Fruit fly (Drosophila melanogaster) whole organism, pupa: ENCODE results near the gene CG3457.

Experiments
- CG10348 ChIP-seq: fragments of 200-800 bp; sonication (Bioruptor generic); IDR thresholded peaks from 2 replicates; pipeline ENCODE4 v1.3.6; 2022; ENCODE audit warnings: missing biosample characterization, missing genetic modification characterization
- CG12605 ChIP-seq: fragments of 200-800 bp; sonication (Bioruptor generic); IDR thresholded peaks from 2 replicates; pipeline ENCODE4 v1.3.6; 2022; ENCODE audit warnings: missing biosample characterization, missing genetic modification characterization
- CG13204 ChIP-seq: fragments of 200-800 bp; sonication (Bioruptor generic); optimal IDR thresholded peaks from 2 replicates; lab custom pipeline; 2018; ENCODE audit warnings: missing biosample characterization, mild to moderate bottlenecking, missing genetic modification characterization, moderate library complexity
- CG14655 ChIP-seq: fragments of 200-800 bp; sonication (Bioruptor generic); optimal IDR thresholded peaks from 3 replicates; lab custom pipeline; 2017; ENCODE audit warnings: mild to moderate bottlenecking, missing biosample characterization, missing genetic modification reagents, missing genetic modification characterization
- CG15710 ChIP-seq: fragments of 200-800 bp; sonication (Bioruptor generic); optimal IDR thresholded peaks from 2 replicates; lab custom pipeline; 2018; ENCODE audit warnings: missing biosample characterization, mild to moderate bottlenecking, missing genetic modification characterization, moderate library complexity
- CG17806 ChIP-seq: fragments of 200-800 bp; sonication (Bioruptor generic); optimal IDR thresholded peaks from 2 replicates; lab custom pipeline; 2018; ENCODE audit warnings: missing biosample characterization, mild to moderate bottlenecking, missing genetic modification characterization, moderate library complexity
- CG32121 ChIP-seq: fragments of 200-800 bp; sonication (Bioruptor generic); IDR thresholded peaks from 2 replicates; pipeline ENCODE4 v1.3.6; 2022; ENCODE audit warnings: missing biosample characterization, missing genetic modification characterization
- CG34367 ChIP-seq: fragments of 200-800 bp; sonication (Bioruptor generic); optimal IDR thresholded peaks from 2 replicates; lab custom pipeline; 2018; ENCODE audit warnings: missing biosample characterization, mild to moderate bottlenecking, missing genetic modification characterization
- CG4496 ChIP-seq: fragments of 200-800 bp; sonication (Bioruptor generic); IDR thresholded peaks from 3 replicates; pipeline ENCODE4 v1.3.6; 2022; ENCODE audit warnings: missing biosample characterization, missing genetic modification characterization
- CG8159 ChIP-seq: fragments of 200-800 bp; sonication (Bioruptor generic); optimal IDR thresholded peaks from 3 replicates; lab custom pipeline; 2018; ENCODE audit warnings: missing biosample characterization, mild to moderate bottlenecking, missing genetic modification characterization, moderate library complexity
- CG8301 ChIP-seq: fragments of 200-800 bp; sonication (Bioruptor generic); optimal IDR thresholded peaks from 2 replicates; lab custom pipeline; 2018; ENCODE audit warnings: missing biosample characterization, mild to moderate bottlenecking, missing genetic modification characterization
- CG9948 ChIP-seq: fragments of 200-800 bp; sonication (Bioruptor generic); optimal IDR thresholded peaks from 2 replicates; lab custom pipeline; 2018; ENCODE audit warnings: missing biosample characterization, mild to moderate bottlenecking, missing genetic modification characterization, moderate library complexity
- D1 ChIP-seq: fragments of 200-800 bp; sonication (Bioruptor generic); optimal IDR thresholded peaks from 2 replicates; lab custom pipeline; 2018; ENCODE audit warnings: missing biosample characterization, mild to moderate bottlenecking, missing genetic modification characterization, moderate library complexity
- EcR ChIP-seq: fragments of 200-800 bp; sonication (Bioruptor generic); optimal IDR thresholded peaks from 3 replicates; lab custom pipeline; 2019; ENCODE audit warnings: missing biosample characterization, missing genetic modification characterization, mild to moderate bottlenecking, moderate library complexity, missing genetic modification reagents
- Ets98B ChIP-seq: fragments of 200-800 bp; sonication (Bioruptor generic); IDR thresholded peaks from 2 replicates; pipeline ENCODE4 v1.3.6; 2022; ENCODE audit warnings: missing biosample characterization, missing genetic modification characterization
- Pif1A ChIP-seq: fragments of 200-800 bp; sonication (Bioruptor generic); optimal IDR thresholded peaks from 3 replicates; lab custom pipeline; 2016; ENCODE audit warnings: missing biosample characterization, missing genetic modification characterization
- Pif1B ChIP-seq: fragments of 200-800 bp; sonication (Bioruptor generic); optimal IDR thresholded peaks from 3 replicates; lab custom pipeline; 2016; ENCODE audit warnings: missing biosample characterization, missing genetic modification characterization
- Snoo ChIP-seq: fragments of 200-800 bp; sonication (Bioruptor generic); optimal IDR thresholded peaks from 3 replicates; lab custom pipeline; 2017; ENCODE audit warnings: missing biosample characterization, mild to moderate bottlenecking, missing genetic modification characterization, inconsistent platforms
- fd96Ca ChIP-seq: fragments of 200-800 bp; sonication (Bioruptor generic); IDR thresholded peaks from 3 replicates; pipeline ENCODE4 v1.3.6; 2022; ENCODE audit warnings: missing biosample characterization, missing genetic modification characterization
- gl ChIP-seq: fragments of 200-800 bp; sonication (Bioruptor generic); optimal IDR thresholded peaks from 2 replicates; lab custom pipeline; 2018; ENCODE audit warnings: missing biosample characterization, mild to moderate bottlenecking, missing genetic modification characterization
- rn ChIP-seq: fragments of 200-800 bp; sonication (Bioruptor generic); IDR thresholded peaks from 2 replicates; pipeline ENCODE4 v1.3.6; 2022; ENCODE audit warnings: missing biosample characterization, missing genetic modification characterization

The CG3457 gene

DNA sequence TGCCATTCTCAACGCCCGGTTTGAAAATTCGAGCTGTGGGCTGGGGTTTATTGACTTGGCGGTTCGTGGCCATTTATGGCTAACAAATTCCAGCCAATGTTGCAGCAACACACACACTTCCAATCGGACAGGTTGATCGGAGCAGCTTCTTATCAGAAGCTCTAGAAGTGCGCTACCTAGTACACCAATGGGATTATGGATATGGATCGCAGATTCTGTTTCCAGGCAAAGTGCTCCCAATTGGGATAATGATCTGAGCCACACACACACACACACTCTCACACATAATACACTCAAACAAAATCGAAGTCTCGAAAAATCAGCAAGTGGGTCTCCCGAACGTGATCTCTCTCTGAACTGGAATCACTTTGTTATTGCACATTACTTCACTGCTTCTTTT is 34.0 kb downstream of the CG3457 start:
- no peak for TF ChIP-seq Ets98B
- TF ChIP-seq fd96Ca, result no peak

DNA sequence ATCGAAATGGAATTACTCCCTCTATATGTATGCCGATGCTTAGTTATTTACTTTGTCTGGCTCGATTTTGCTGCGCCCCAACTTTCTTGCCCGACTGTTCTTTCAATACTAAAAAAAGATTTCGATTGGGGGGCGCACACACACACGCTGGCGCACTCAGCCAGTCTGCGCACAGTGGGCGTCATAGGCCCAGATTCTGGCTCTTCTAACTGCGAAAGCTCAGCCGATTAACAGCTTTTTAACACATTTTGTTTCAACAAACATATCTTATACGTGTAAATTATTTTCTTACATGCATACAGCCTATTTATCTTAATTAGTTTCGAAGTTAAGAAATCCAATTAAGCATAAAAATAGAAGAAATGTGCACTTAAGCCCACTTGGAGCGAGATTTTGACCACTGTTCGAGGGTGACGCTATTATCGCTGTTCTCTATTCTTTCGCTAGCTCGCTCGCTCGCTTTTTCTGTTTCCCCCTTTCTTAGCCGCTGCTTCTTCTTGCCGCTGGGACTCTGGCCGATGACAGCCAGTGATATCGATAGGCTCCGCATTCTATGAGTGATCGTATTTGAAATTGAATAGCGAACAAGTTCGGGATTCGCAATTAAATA is 34.7 kb downstream of the CG3457 start, which contains the start of gene Vinc:
Gene Vinc, minus strand, starts transcription at position 387 of the 610 bp plus-strand sequence.
- TF ChIP-seq gl (tag; lab: Kevin White, UChicago) (peak; percentile 85), Snoo (tag; lab: Kevin White, UChicago) (peak; percentile 90), CG8301 (tag; lab: Kevin White, UChicago) (peak; percentile 93), rn (peak; percentile 40; the same call in 1 of the 2 replicates), CG32121 (peak; percentile 90), Pif1A (GFP tag; lab: Kevin White, UChicago) (peak; percentile 92), CG12605 (peak; percentile 45; the same call in 1 of the 2 replicates), CG10348 (GFP tag; lab: Robert Waterston, UW) (peak; percentile 34; the same call in 1 of the 2 replicates), CG15710 (peak; percentile 79), CG34367 (tag; lab: Kevin White, UChicago) (peak; percentile 80), Pif1B (GFP tag; lab: Kevin White, UChicago) (peak; percentile 87), CG13204 (GFP tag; lab: Kevin White, UChicago) (no peak), CG14655 (GFP tag; lab: Kevin White, UChicago) (peak; percentile 94), CG9948 (tag; lab: Kevin White, UChicago) (peak; percentile 79), D1 (tag; lab: Kevin White, UChicago) (no peak), EcR (peak; percentile 72), Ets98B (peak; percentile 88), CG8159 (tag; lab: Kevin White, UChicago) (peak; percentile 94), CG4496 (GFP tag; lab: Robert Waterston, UW) (peak; percentile 84), CG17806 (peak; percentile 86), fd96Ca (peak; percentile 92)
- TF ChIP-seq, all 21 proteins: peak for 19

- no peak for TF ChIP-seq CG14655 (GFP tag; lab: Kevin White, UChicago)
- TF ChIP-seq fd96Ca, result no peak
- TF ChIP-seq Ets98B, result no peak
- no peak for TF ChIP-seq Pif1A (GFP tag; lab: Kevin White, UChicago)
- TF ChIP-seq CG17806, result no peak
- no peak for TF ChIP-seq CG8159 (tag; lab: Kevin White, UChicago)
- no peak for TF ChIP-seq CG9948 (tag; lab: Kevin White, UChicago)
- TF ChIP-seq EcR, result no peak
- no peak for TF ChIP-seq CG12605
- TF ChIP-seq CG15710, result no peak
Observed at dm6 chrX:2223454-2223853, 35.8 kb downstream of the CG3457 start, which contains the start of gene CG14052. Gene CG14052 (plus strand): TSS chrX:2223754.

DNA sequence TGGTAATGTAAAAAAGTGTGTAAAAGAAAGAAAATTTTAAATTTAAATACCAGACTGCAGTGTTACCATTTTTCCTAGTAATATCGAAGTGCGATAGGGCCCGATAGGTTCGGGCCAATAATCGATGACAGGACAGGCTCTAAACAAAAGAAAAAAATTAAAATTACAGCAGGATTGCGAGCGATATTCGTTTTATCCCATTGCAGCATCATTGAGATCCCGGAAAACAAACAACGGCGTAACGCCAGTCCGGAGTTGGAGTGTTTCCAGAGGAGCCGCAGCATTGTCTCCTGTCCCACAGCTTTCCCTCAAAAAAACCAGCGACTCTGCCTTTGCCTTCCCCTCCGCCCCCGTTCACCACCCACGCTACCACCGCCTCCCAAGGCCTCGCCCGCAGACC is 37.5 kb downstream of the CG3457 start, which contains the start of gene pcx:
Gene pcx, plus strand, starts transcription at position 159 of the 400 bp plus-strand sequence.
- TF ChIP-seq CG14655 (GFP tag; lab: Kevin White, UChicago), result no peak
- no peak for TF ChIP-seq CG8159 (tag; lab: Kevin White, UChicago)
- TF ChIP-seq CG9948 (tag; lab: Kevin White, UChicago), result no peak
- no peak for TF ChIP-seq Snoo (tag; lab: Kevin White, UChicago)
- no peak for TF ChIP-seq CG17806
- no peak for TF ChIP-seq rn
